Worm (Caenorhabditis elegans) whole organism, L4 larva: Measurements from ENCODE around the gene mtch-1.

ENCODE experiments used
- D1046.2 ChIP-seq: fragments of 200-800 bp; sonication (Bioruptor generic); IDR thresholded peaks from 2 replicates; pipeline ENCODE4 v1.3.6; 2022; ENCODE audit warnings: missing genetic modification characterization, missing compliant biosample characterization
- F10B5.3 ChIP-seq: sonication (generic microtip); optimal IDR thresholded peaks from 2 replicates; lab custom pipeline; 2016; ENCODE audit warnings: mild to moderate bottlenecking, missing genetic modification characterization, missing compliant biosample characterization
- F26F4.8 ChIP-seq: fragments of 200-800 bp; sonication (Bioruptor generic); conservative IDR thresholded peaks from 2 replicates; pipeline ENCODE4 v1.3.6; 2022; ENCODE audit warnings: missing genetic modification characterization, missing compliant biosample characterization
- F37D6.2 ChIP-seq: sonication (generic microtip); optimal IDR thresholded peaks from 2 replicates; lab custom pipeline; 2016; ENCODE audit warnings: mild to moderate bottlenecking, missing genetic modification characterization, missing compliant biosample characterization
- F44E2.7 ChIP-seq: fragments of 200-800 bp; sonication (Bioruptor generic); IDR thresholded peaks from 2 replicates; pipeline ENCODE4 v2.1.2; 2022; ENCODE audit warnings: missing genetic modification characterization, missing compliant biosample characterization
- Y48G9A.11 ChIP-seq: fragments of 200-800 bp; sonication (Bioruptor generic); IDR thresholded peaks from 2 replicates; pipeline ENCODE4 v1.3.6; 2022; ENCODE audit warnings: missing genetic modification reagents, missing genetic modification characterization, missing compliant biosample characterization
- aha-1 ChIP-seq: fragments of 150-350 bp; peaks from one replicate; lab custom pipeline; 2014; ENCODE audit warnings: missing biosample characterization, missing genetic modification characterization
- ceh-82 ChIP-seq: sonication (generic microtip); optimal IDR thresholded peaks from 2 replicates; lab custom pipeline; 2017; ENCODE audit warnings: missing biosample characterization, missing genetic modification characterization
- ces-1 ChIP-seq: fragments of 150-350 bp; sonication (generic microtip); optimal IDR thresholded peaks from 4 replicates; lab custom pipeline; 2014; ENCODE audit warnings: missing biosample characterization, missing genetic modification reagents, missing genetic modification characterization
- daf-12 ChIP-seq: fragments of 150-350 bp; optimal IDR thresholded peaks from 2 replicates; lab custom pipeline; 2014; ENCODE audit warnings: missing biosample characterization, missing genetic modification reagents, missing genetic modification characterization
- daf-19 ChIP-seq: fragments of 200-800 bp; sonication (Bioruptor generic); conservative IDR thresholded peaks from 2 replicates; pipeline ENCODE4 v1.3.6; 2022; ENCODE audit warnings: missing genetic modification characterization, missing compliant biosample characterization
- dmd-9 ChIP-seq: fragments of 200-800 bp; sonication (Bioruptor generic); IDR thresholded peaks from 2 replicates; pipeline ENCODE4 v1.3.6; 2022; ENCODE audit warnings: missing genetic modification reagents, missing genetic modification characterization, missing compliant biosample characterization
- dve-1 ChIP-seq: sonication (generic microtip); optimal IDR thresholded peaks from 2 replicates; lab custom pipeline; 2017; ENCODE audit warnings: antibody characterized with exemption, mild to moderate bottlenecking, missing genetic modification characterization, missing compliant biosample characterization; ENCODE audit not compliant: insufficient read depth
- egl-27 ChIP-seq: sonication (generic microtip); optimal IDR thresholded peaks from 3 replicates; lab custom pipeline; 2017; ENCODE audit warnings: missing biosample characterization, missing genetic modification reagents, missing genetic modification characterization
- egl-43 ChIP-seq: fragments of 200-800 bp; sonication (Bioruptor generic); IDR thresholded peaks from 2 replicates; pipeline ENCODE4 v1.3.6; 2022; ENCODE audit warnings: missing genetic modification reagents, missing genetic modification characterization, missing compliant biosample characterization
- fos-1 ChIP-seq: fragments of 150-350 bp; optimal IDR thresholded peaks from 2 replicates; lab custom pipeline; 2014; ENCODE audit warnings: missing biosample characterization, missing genetic modification characterization
- hif-1 ChIP-seq, 2 experiments: sonication (generic microtip); optimal IDR thresholded peaks; 2 replicates each; lab custom pipeline; 2016 to 2017; ENCODE audit warnings: missing compliant biosample characterization in 2 of 2, missing genetic modification characterization in 2 of 2, missing genetic modification reagents in 2 of 2, missing genotype in 2 of 2, mild to moderate bottlenecking in 1 of 2
- hlh-11 ChIP-seq: fragments of 200-800 bp; sonication (Bioruptor generic); optimal IDR thresholded peaks from 2 replicates; lab custom pipeline; 2018; ENCODE audit warnings: mild to moderate bottlenecking, missing genetic modification characterization, missing compliant biosample characterization
- hlh-30 ChIP-seq: sonication (generic microtip); optimal IDR thresholded peaks from 2 replicates; lab custom pipeline; 2017; ENCODE audit warnings: antibody characterized with exemption, mild to moderate bottlenecking, missing genetic modification characterization, missing compliant biosample characterization; ENCODE audit not compliant: insufficient read depth
- lin-1 ChIP-seq: fragments of 200-800 bp; sonication (Bioruptor generic); IDR thresholded peaks from 2 replicates; pipeline ENCODE4 v1.3.6; 2022; ENCODE audit warnings: missing genetic modification reagents, missing genetic modification characterization, missing compliant biosample characterization
- lsy-2 ChIP-seq, 2 experiments: fragments of 150-350 bp in 1 of 2; sonication (generic microtip) in 1 of 2; optimal IDR thresholded peaks; 2 replicates each; lab custom pipeline; 2014 to 2017; ENCODE audit warnings: missing biosample characterization in 2 of 2, missing genetic modification characterization in 2 of 2
- mdl-1 ChIP-seq, 2 experiments: fragments of 150-350 bp in 1 of 2; sonication (generic microtip) in 1 of 2; optimal IDR thresholded peaks; 2 replicates each; lab custom pipeline; 2014 to 2017; ENCODE audit warnings: missing biosample characterization in 2 of 2, missing genetic modification characterization in 2 of 2
- mep-1 ChIP-seq: fragments of 150-350 bp; sonication (generic microtip); optimal IDR thresholded peaks from 3 replicates; lab custom pipeline; 2014; ENCODE audit warnings: missing biosample characterization, missing genetic modification characterization
- mxl-2 ChIP-seq: fragments of 200-800 bp; sonication (Bioruptor generic); conservative IDR thresholded peaks from 2 replicates; pipeline ENCODE4 v1.3.6; 2022; ENCODE audit warnings: missing genetic modification reagents, missing genetic modification characterization, missing compliant biosample characterization
- nhr-11 ChIP-seq: fragments of 150-350 bp; optimal IDR thresholded peaks from 2 replicates; lab custom pipeline; 2014; ENCODE audit warnings: missing biosample characterization, missing genetic modification characterization
- nhr-25 ChIP-seq: sonication (generic microtip); optimal IDR thresholded peaks from 2 replicates; lab custom pipeline; 2017; ENCODE audit warnings: missing genetic modification characterization, mild to moderate bottlenecking, missing compliant biosample characterization, antibody characterized with exemption, moderate library complexity, borderline replicate concordance; ENCODE audit not compliant: insufficient read depth
- nhr-28 ChIP-seq: fragments of 150-350 bp; optimal IDR thresholded peaks from 2 replicates; lab custom pipeline; 2014; ENCODE audit warnings: missing biosample characterization, missing genetic modification characterization
- nhr-42 ChIP-seq: fragments of 200-800 bp; sonication (Bioruptor generic); IDR thresholded peaks from 2 replicates; pipeline ENCODE4 v1.3.6; 2022; ENCODE audit warnings: missing genetic modification characterization, missing compliant biosample characterization
- nhr-48 ChIP-seq: sonication (generic microtip); optimal IDR thresholded peaks from 2 replicates; lab custom pipeline; 2016; ENCODE audit warnings: mild to moderate bottlenecking, missing genetic modification characterization, missing compliant biosample characterization
- nhr-77 ChIP-seq: fragments of 150-350 bp; optimal IDR thresholded peaks from 2 replicates; lab custom pipeline; 2014; ENCODE audit warnings: missing biosample characterization, missing genetic modification characterization
- rbr-2 ChIP-seq: sonication (generic microtip); optimal IDR thresholded peaks from 2 replicates; lab custom pipeline; 2016; ENCODE audit warnings: missing genotype, missing genetic modification characterization, missing compliant biosample characterization
- set-16 ChIP-seq: fragments of 200-800 bp; sonication (Bioruptor generic); IDR thresholded peaks from 2 replicates; pipeline ENCODE4 v1.3.6; 2022; ENCODE audit warnings: missing genetic modification reagents, missing genetic modification characterization, missing compliant biosample characterization
- snpc-1.2 ChIP-seq: fragments of 200-800 bp; sonication (Bioruptor generic); IDR thresholded peaks from 2 replicates; pipeline ENCODE4 v1.3.6; 2022; ENCODE audit warnings: missing genetic modification reagents, missing genetic modification characterization, missing compliant biosample characterization
- spr-3 ChIP-seq: fragments of 200-800 bp; sonication (Bioruptor generic); optimal IDR thresholded peaks from 2 replicates; lab custom pipeline; 2018; ENCODE audit warnings: mild to moderate bottlenecking, missing genetic modification characterization, missing compliant biosample characterization
- tra-1 ChIP-seq: fragments of 200-800 bp; sonication (Bioruptor generic); IDR thresholded peaks from 2 replicates; pipeline ENCODE4 v1.3.6; 2022; ENCODE audit warnings: missing genetic modification reagents, missing genetic modification characterization, missing compliant biosample characterization
- unc-39 ChIP-seq: sonication (generic microtip); optimal IDR thresholded peaks from 2 replicates; lab custom pipeline; 2017; ENCODE audit warnings: missing biosample characterization, missing genetic modification characterization
- unc-62 ChIP-seq, 3 experiments: fragments of 150-350 bp in 1 of 3; sonication (generic microtip); optimal IDR thresholded peaks in 2 of 3; peaks in 1 of 3; 1 replicate in 1 of 3; 2 replicates in 2 of 3; lab custom pipeline; 2014 to 2017; ENCODE audit warnings: missing biosample characterization in 3 of 3, missing genetic modification characterization in 3 of 3, missing genetic modification reagents in 3 of 3, missing genotype in 1 of 3
- vab-7 ChIP-seq: fragments of 200-800 bp; sonication (Bioruptor generic); IDR thresholded peaks from 2 replicates; pipeline ENCODE4 v1.3.6; 2022; ENCODE audit warnings: missing genetic modification reagents, missing genetic modification characterization, missing compliant biosample characterization
- zag-1 ChIP-seq: fragments of 150-350 bp; optimal IDR thresholded peaks from 2 replicates; lab custom pipeline; 2014; ENCODE audit warnings: missing biosample characterization, missing genetic modification characterization
- zip-11 ChIP-seq: fragments of 200-800 bp; sonication (Bioruptor generic); IDR thresholded peaks from 2 replicates; pipeline ENCODE4 v1.3.6; 2022; ENCODE audit warnings: missing genetic modification characterization, missing compliant biosample characterization
- ztf-11 ChIP-seq: fragments of 150-350 bp; optimal IDR thresholded peaks from 2 replicates; lab custom pipeline; 2014; ENCODE audit warnings: missing biosample characterization, missing genetic modification characterization

mtch-1 gene

DNA sequence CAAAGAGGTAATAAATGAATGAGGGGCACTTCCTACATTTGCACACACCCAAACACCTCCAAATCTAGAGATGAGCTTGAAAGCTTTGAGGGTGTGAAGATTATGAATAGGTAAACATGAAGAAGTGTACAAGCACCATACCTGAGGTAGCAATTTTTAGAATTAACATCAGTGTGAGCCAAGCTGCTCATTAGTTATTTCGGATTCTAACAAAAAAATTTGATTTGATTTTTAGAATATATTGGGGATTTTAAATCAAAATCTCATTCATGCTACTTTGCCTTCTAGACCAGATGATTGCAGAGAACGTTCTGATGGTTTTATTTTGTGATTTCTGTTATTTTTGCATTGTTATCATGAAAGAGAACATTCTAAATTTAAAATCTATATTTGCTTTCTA lies 39.8 kb upstream of the mtch-1 start:
- peak in 1 of 2 experiments; percentile 96 for TF ChIP-seq unc-62 (GFP tag; optimal IDR thresholded peaks at IDR 0.05 in 1 of 2; lab: Kevin White, UChicago)
- TF ChIP-seq unc-62 (tag; optimal IDR thresholded peaks at IDR 0.05; lab: Kevin White, UChicago) = no peak
- TF ChIP-seq zip-11 = no peak
- no peak for TF ChIP-seq F44E2.7 (GFP tag; lab: Robert Waterston, UW)
- TF ChIP-seq snpc-1.2 = no peak

DNA sequence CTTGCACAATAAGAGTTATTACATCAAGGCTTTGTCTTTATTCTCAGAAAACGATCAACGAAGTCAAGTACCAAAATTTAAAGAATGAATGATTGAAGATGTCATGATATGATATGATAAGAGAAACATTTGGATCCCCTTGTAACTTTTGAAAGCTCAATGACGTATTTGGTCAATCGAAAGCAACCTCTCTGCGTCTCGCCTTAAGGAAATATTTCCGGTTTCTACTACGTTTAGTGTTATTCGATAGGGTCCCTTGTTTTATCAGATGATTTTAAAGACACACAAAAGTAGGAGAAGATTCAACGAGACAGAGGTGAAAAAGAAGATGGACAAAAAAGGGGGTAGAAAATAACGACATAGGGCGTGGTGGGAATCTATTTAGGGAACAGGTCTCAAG lies 39.3 kb upstream of the mtch-1 start:
- TF ChIP-seq snpc-1.2 (no peak), daf-12 (tag; lab: Kevin White, UChicago) (no peak), hif-1 (tag; optimal IDR thresholded peaks at IDR 0.05; lab: Kevin White, UChicago) (no peak), lin-1 (GFP tag; lab: Robert Waterston, UW) (no peak), rbr-2 (tag; lab: Kevin White, UChicago) (no peak), dve-1 (no peak), nhr-28 (tag; lab: Kevin White, UChicago) (peak; percentile 35), egl-27 (no peak), aha-1 (tag; lab: Kevin White, UChicago) (no peak), nhr-25 (peak; percentile 37), fos-1 (tag; lab: Kevin White, UChicago) (no peak), tra-1 (GFP tag; lab: Robert Waterston, UW) (no peak), hlh-11 (peak; percentile 29), ceh-82 (tag; lab: Kevin White, UChicago) (no peak), F37D6.2 (tag; lab: Kevin White, UChicago) (no peak), F10B5.3 (tag; lab: Kevin White, UChicago) (no peak), nhr-48 (peak; percentile 22), hlh-30 (tag; lab: Kevin White, UChicago) (no peak), mdl-1 (tag; optimal IDR thresholded peaks at IDR 0.05; lab: Kevin White, UChicago) (peak in 1 of 2 experiments; percentile 61), spr-3 (GFP tag; lab: Kevin White, UChicago) (no peak), nhr-77 (tag; lab: Kevin White, UChicago) (no peak), lsy-2 (tag; optimal IDR thresholded peaks at IDR 0.05; lab: Kevin White, UChicago) (no peak), mxl-2 (GFP tag; lab: Robert Waterston, UW) (no peak), set-16 (GFP tag; lab: Robert Waterston, UW) (no peak), Y48G9A.11 (GFP tag; lab: Robert Waterston, UW) (no peak)

DNA sequence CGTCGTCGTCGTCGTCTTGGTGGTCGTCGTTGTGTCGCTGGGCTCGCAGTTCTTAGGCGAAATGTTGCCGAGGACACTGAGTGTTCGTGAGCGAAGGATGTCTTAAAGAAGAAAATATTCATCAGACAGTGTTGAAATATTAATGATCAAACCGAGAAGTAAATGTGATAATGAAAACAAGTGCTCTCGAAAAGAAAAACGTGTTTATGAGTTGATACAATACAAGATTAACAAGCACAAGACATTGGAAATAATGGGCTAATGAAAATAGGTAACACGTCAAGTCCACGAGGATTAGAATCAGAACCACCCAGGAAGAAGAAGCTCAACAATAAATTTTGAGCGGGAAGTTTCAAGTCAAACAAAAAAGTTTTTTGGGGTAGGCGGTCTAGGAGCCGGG lies 38.0 kb upstream of the mtch-1 start, which contains the start of gene K02A2.5:
Gene K02A2.5 (minus strand): TSS at position 101 of the 400 bp plus-strand sequence.
- TF ChIP-seq vab-7 (GFP tag; lab: Robert Waterston, UW) (no peak), egl-43 (GFP tag; lab: Robert Waterston, UW) (no peak), unc-62 (GFP tag; optimal IDR thresholded peaks at IDR 0.05 in 1 of 2; lab: Kevin White, UChicago) (no peak), unc-62 (tag; optimal IDR thresholded peaks at IDR 0.05; lab: Kevin White, UChicago) (no peak), mep-1 (tag; lab: Kevin White, UChicago) (no peak), F26F4.8 (GFP tag; lab: Robert Waterston, UW) (no peak), ces-1 (GFP tag; lab: Kevin White, UChicago) (no peak), egl-27 (no peak), daf-19 (GFP tag; lab: Robert Waterston, UW) (no peak), nhr-11 (tag; lab: Kevin White, UChicago) (no peak), unc-39 (tag; lab: Kevin White, UChicago) (no peak), hif-1 (tag; optimal IDR thresholded peaks at IDR 0.05; lab: Kevin White, UChicago) (no peak), ztf-11 (no peak), nhr-42 (no peak), D1046.2 (GFP tag; lab: Robert Waterston, UW) (no peak), zag-1 (tag; lab: Kevin White, UChicago) (no peak), dmd-9 (GFP tag; lab: Robert Waterston, UW) (no peak)
